Fruit fly (Drosophila melanogaster) whole organism, embryonic: Measurements from ENCODE around the gene goe.

Experiments used
- Aef1 ChIP-seq: fragments of 200-800 bp; sonication (Bioruptor generic); IDR thresholded peaks from 3 replicates; pipeline ENCODE4 v1.3.6; 2022; ENCODE audit warnings: missing biosample characterization, missing genetic modification characterization
- Asciz ChIP-seq: fragments of 200-800 bp; sonication (Bioruptor generic); optimal IDR thresholded peaks from 2 replicates; lab custom pipeline; 2017; ENCODE audit warnings: missing biosample characterization, mild to moderate bottlenecking, missing genetic modification characterization, missing genetic modification reagents
- B-H1 ChIP-seq: fragments of 200-800 bp; sonication (Bioruptor generic); IDR thresholded peaks from 3 replicates; pipeline ENCODE4 v1.3.6; 2022; ENCODE audit warnings: missing biosample characterization, missing genetic modification characterization
- BtbVII ChIP-seq: fragments of 200-800 bp; sonication (Bioruptor generic); optimal IDR thresholded peaks from 3 replicates; lab custom pipeline; 2017; ENCODE audit warnings: missing biosample characterization, mild to moderate bottlenecking, missing genetic modification characterization
- CG10267 ChIP-seq: fragments of 200-800 bp; sonication (Bioruptor generic); optimal IDR thresholded peaks from 2 replicates; lab custom pipeline; 2018; ENCODE audit warnings: missing biosample characterization, mild to moderate bottlenecking, missing genetic modification characterization, moderate library complexity
- CG12071 ChIP-seq: fragments of 200-800 bp; sonication (Bioruptor generic); optimal IDR thresholded peaks from 3 replicates; lab custom pipeline; 2018; ENCODE audit warnings: missing biosample characterization, mild to moderate bottlenecking, missing genetic modification characterization
- CG12219 ChIP-seq: fragments of 200-800 bp; sonication (Bioruptor generic); optimal IDR thresholded peaks from 3 replicates; lab custom pipeline; 2018; ENCODE audit warnings: missing biosample characterization, mild to moderate bottlenecking, missing genetic modification characterization
- CG12744 ChIP-seq: fragments of 200-800 bp; sonication (Bioruptor generic); optimal IDR thresholded peaks from 2 replicates; lab custom pipeline; 2016; ENCODE audit warnings: missing biosample characterization, missing genetic modification characterization
- CG13123 ChIP-seq: fragments of 200-800 bp; sonication (Bioruptor generic); optimal IDR thresholded peaks from 2 replicates; lab custom pipeline; 2016; ENCODE audit warnings: missing biosample characterization, missing genetic modification characterization
- CG14050 ChIP-seq: fragments of 200-800 bp; sonication (Bioruptor generic); IDR thresholded peaks from 3 replicates; pipeline ENCODE4 v1.3.6; 2022; ENCODE audit warnings: missing biosample characterization, missing genetic modification characterization
- CG17612 ChIP-seq: fragments of 200-800 bp; sonication (Bioruptor generic); IDR thresholded peaks from 2 replicates; pipeline ENCODE4 v1.3.6; 2022; ENCODE audit warnings: missing biosample characterization, missing genetic modification characterization
- CG2129 ChIP-seq: fragments of 200-800 bp; sonication (Bioruptor generic); IDR thresholded peaks from 2 replicates; pipeline ENCODE4 v1.3.6; 2022; ENCODE audit warnings: missing biosample characterization, missing genetic modification characterization; ENCODE audit not compliant: partially characterized antibody
- CG30431 ChIP-seq: fragments of 200-800 bp; sonication (Bioruptor generic); optimal IDR thresholded peaks from 2 replicates; lab custom pipeline; 2017; ENCODE audit warnings: missing biosample characterization, missing genetic modification characterization
- CG31224 ChIP-seq: fragments of 200-800 bp; sonication (Bioruptor generic); IDR thresholded peaks from 2 replicates; pipeline ENCODE4 v1.3.6; 2022; ENCODE audit warnings: missing biosample characterization, missing genetic modification characterization
- CG33213 ChIP-seq: fragments of 200-800 bp; sonication (Bioruptor generic); optimal IDR thresholded peaks from 3 replicates; lab custom pipeline; 2016; ENCODE audit warnings: missing biosample characterization, missing genetic modification characterization
- CG3407 ChIP-seq: fragments of 200-800 bp; sonication (Bioruptor generic); optimal IDR thresholded peaks from 2 replicates; lab custom pipeline; 2018; ENCODE audit warnings: missing biosample characterization, mild to moderate bottlenecking, missing genetic modification characterization
- CG4424 ChIP-seq: fragments of 200-800 bp; sonication (Bioruptor generic); optimal IDR thresholded peaks from 3 replicates; lab custom pipeline; 2016; ENCODE audit warnings: missing biosample characterization, missing genetic modification characterization
- CG5953 ChIP-seq: fragments of 200-800 bp; sonication (Bioruptor generic); IDR thresholded peaks from 2 replicates; pipeline ENCODE4 v1.3.6; 2022; ENCODE audit warnings: missing biosample characterization, missing genetic modification characterization
- CG6654 ChIP-seq: fragments of 200-800 bp; sonication (Bioruptor generic); optimal IDR thresholded peaks from 2 replicates; lab custom pipeline; 2017; ENCODE audit warnings: missing biosample characterization, mild to moderate bottlenecking, missing genetic modification characterization
- CG6791 ChIP-seq: fragments of 200-800 bp; sonication (Bioruptor generic); IDR thresholded peaks from 3 replicates; pipeline ENCODE4 v1.3.6; 2022; ENCODE audit warnings: missing biosample characterization, missing genetic modification characterization; ENCODE audit not compliant: partially characterized antibody
- CG7839 ChIP-seq: fragments of 200-800 bp; sonication (Bioruptor generic); optimal IDR thresholded peaks from 3 replicates; lab custom pipeline; 2018; ENCODE audit warnings: missing biosample characterization, mild to moderate bottlenecking, missing genetic modification characterization, moderate library complexity
- CG8359 ChIP-seq: fragments of 200-800 bp; sonication (Bioruptor generic); optimal IDR thresholded peaks from 2 replicates; lab custom pipeline; 2017; ENCODE audit warnings: missing biosample characterization, mild to moderate bottlenecking, missing genetic modification characterization, borderline replicate concordance
- Chrac-16 ChIP-seq: fragments of 200-800 bp; sonication (Bioruptor generic); optimal IDR thresholded peaks from 3 replicates; lab custom pipeline; 2016; ENCODE audit warnings: missing biosample characterization, missing genetic modification characterization
- Doc2 ChIP-seq: fragments of 200-800 bp; sonication (Bioruptor generic); IDR thresholded peaks from 2 replicates; pipeline ENCODE4 v1.3.6; 2022; ENCODE audit warnings: missing biosample characterization, missing genetic modification characterization
- Elba2 ChIP-seq: fragments of 200-800 bp; sonication (Bioruptor generic); optimal IDR thresholded peaks from 3 replicates; lab custom pipeline; 2016; ENCODE audit warnings: missing biosample characterization, missing genetic modification characterization
- HLH3B ChIP-seq: fragments of 200-800 bp; sonication (Bioruptor generic); IDR thresholded peaks from 2 replicates; pipeline ENCODE4 v1.3.6; 2022; ENCODE audit warnings: missing biosample characterization, missing genetic modification characterization
- Hsf ChIP-seq: fragments of 200-800 bp; sonication (Bioruptor generic); optimal IDR thresholded peaks from 3 replicates; lab custom pipeline; 2016; ENCODE audit warnings: missing biosample characterization, missing genetic modification characterization
- Max ChIP-seq: fragments of 200-800 bp; sonication (Bioruptor generic); optimal IDR thresholded peaks from 2 replicates; lab custom pipeline; 2016; ENCODE audit warnings: missing biosample characterization, mild to moderate bottlenecking, missing genetic modification characterization
- Meics ChIP-seq: fragments of 200-800 bp; sonication (Bioruptor generic); optimal IDR thresholded peaks from 2 replicates; lab custom pipeline; 2017; ENCODE audit warnings: missing biosample characterization, mild to moderate bottlenecking, missing genetic modification characterization
- Scr ChIP-seq: fragments of 200-800 bp; sonication (Bioruptor generic); IDR thresholded peaks from 2 replicates; pipeline ENCODE4 v1.3.6; 2022; ENCODE audit warnings: missing biosample characterization, missing genetic modification characterization; ENCODE audit not compliant: partially characterized antibody
- abd-A ChIP-seq: fragments of 200-800 bp; sonication (Bioruptor generic); optimal IDR thresholded peaks from 3 replicates; lab custom pipeline; 2019; ENCODE audit warnings: missing biosample characterization, mild to moderate bottlenecking, missing genetic modification characterization, moderate library complexity
- cas ChIP-seq: fragments of 200-800 bp; sonication (Bioruptor generic); IDR thresholded peaks from 2 replicates; pipeline ENCODE4 v1.3.6; 2022; ENCODE audit warnings: missing biosample characterization, missing genetic modification characterization
- crol ChIP-seq: fragments of 200-800 bp; sonication (Bioruptor generic); IDR thresholded peaks from 2 replicates; pipeline ENCODE4 v1.3.6; 2022; ENCODE audit warnings: missing biosample characterization, missing genetic modification characterization
- dmrt11E ChIP-seq: fragments of 200-800 bp; sonication (Bioruptor generic); optimal IDR thresholded peaks from 3 replicates; lab custom pipeline; 2018; ENCODE audit warnings: missing biosample characterization, mild to moderate bottlenecking, missing genetic modification characterization, moderate library complexity
- fd102C ChIP-seq: fragments of 200-800 bp; sonication (Bioruptor generic); optimal IDR thresholded peaks from 2 replicates; lab custom pipeline; 2018; ENCODE audit warnings: missing biosample characterization, mild to moderate bottlenecking, missing genetic modification characterization, moderate library complexity
- gsb-n ChIP-seq: fragments of 200-800 bp; sonication (Bioruptor generic); optimal IDR thresholded peaks from 3 replicates; lab custom pipeline; 2018; ENCODE audit warnings: missing biosample characterization, mild to moderate bottlenecking, missing genetic modification characterization
- klu ChIP-seq: fragments of 200-800 bp; sonication (Bioruptor generic); IDR thresholded peaks from 2 replicates; pipeline ENCODE4 v1.3.6; 2022; ENCODE audit warnings: missing biosample characterization, missing genetic modification characterization
- maf-S ChIP-seq: fragments of 200-800 bp; sonication (Bioruptor generic); optimal IDR thresholded peaks from 2 replicates; lab custom pipeline; 2016; ENCODE audit warnings: missing biosample characterization, missing genetic modification characterization
- nau ChIP-seq: fragments of 200-800 bp; sonication (Bioruptor generic); optimal IDR thresholded peaks from 3 replicates; lab custom pipeline; 2017; ENCODE audit warnings: missing biosample characterization, mild to moderate bottlenecking, missing genetic modification characterization, missing genetic modification reagents
- phol ChIP-seq: fragments of 200-800 bp; sonication (Bioruptor generic); optimal IDR thresholded peaks from 3 replicates; lab custom pipeline; 2018; ENCODE audit warnings: missing biosample characterization, mild to moderate bottlenecking, missing genetic modification characterization, moderate library complexity
- pita ChIP-seq: fragments of 200-800 bp; sonication (Bioruptor generic); optimal IDR thresholded peaks from 2 replicates; lab custom pipeline; 2017; ENCODE audit warnings: missing biosample characterization, mild to moderate bottlenecking, missing genetic modification characterization
- ro ChIP-seq: fragments of 200-800 bp; sonication (Bioruptor generic); IDR thresholded peaks from 2 replicates; pipeline ENCODE4 v1.3.6; 2022; ENCODE audit warnings: missing biosample characterization, missing genetic modification characterization
- run ChIP-seq: fragments of 200-800 bp; sonication (Bioruptor generic); optimal IDR thresholded peaks from 3 replicates; lab custom pipeline; 2018; ENCODE audit warnings: missing biosample characterization, mild to moderate bottlenecking, missing genetic modification characterization
- sc ChIP-seq, 3 experiments: fragments of >200 bp in 2 of 3; fragments of 200-800 bp in 1 of 3; sonication (Bioruptor generic) in 1 of 3; optimal IDR thresholded peaks; 2 replicates in 2 of 3; 3 replicates in 1 of 3; lab custom pipeline; 2017; ENCODE audit warnings: mild to moderate bottlenecking in 1 of 3, missing biosample characterization in 1 of 3, missing genetic modification characterization in 1 of 3, missing genetic modification reagents in 1 of 3
- scrt ChIP-seq: fragments of 200-800 bp; sonication (Bioruptor generic); optimal IDR thresholded peaks from 2 replicates; lab custom pipeline; 2018; ENCODE audit warnings: missing biosample characterization, mild to moderate bottlenecking, missing genetic modification characterization, moderate library complexity
- sens ChIP-seq: fragments of 200-800 bp; sonication (Bioruptor generic); peaks from one replicate; lab custom pipeline; 2016; ENCODE audit warnings: missing biosample characterization, missing genetic modification characterization
- toy ChIP-seq: fragments of 200-800 bp; sonication (Bioruptor generic); IDR thresholded peaks from 2 replicates; pipeline ENCODE4 v1.3.6; 2022; ENCODE audit warnings: missing biosample characterization, missing genetic modification characterization
- trem ChIP-seq: fragments of 200-800 bp; optimal IDR thresholded peaks from 3 replicates; lab custom pipeline; 2019; ENCODE audit warnings: missing biosample characterization, mild to moderate bottlenecking, missing genetic modification characterization, moderate library complexity
- tup ChIP-seq: fragments of 200-800 bp; sonication (Bioruptor generic); optimal IDR thresholded peaks from 2 replicates; lab custom pipeline; 2016; ENCODE audit warnings: missing biosample characterization, mild to moderate bottlenecking, missing genetic modification characterization, moderate library complexity
- unpg ChIP-seq: fragments of 200-800 bp; sonication (Bioruptor generic); optimal IDR thresholded peaks from 3 replicates; lab custom pipeline; 2018; ENCODE audit warnings: missing biosample characterization, mild to moderate bottlenecking, missing genetic modification characterization, moderate library complexity

The goe gene

dm6 chrX:16691440-16691839, 60.3 kb downstream of the goe start (continued):
- TF ChIP-seq pita (no peak), dmrt11E (tag; lab: Kevin White, UChicago) (peak; percentile 85), fd102C (GFP tag; lab: Kevin White, UChicago) (peak; percentile 25), CG5953 (GFP tag; lab: Robert Waterston, UW) (peak; percentile 82), Aef1 (GFP tag; lab: Robert Waterston, UW) (peak; percentile 80), unpg (peak; percentile 91), Elba2 (GFP tag; lab: Kevin White, UChicago) (no peak), Hsf (GFP tag; lab: Kevin White, UChicago) (peak; percentile 86), CG6654 (GFP tag; lab: Kevin White, UChicago) (peak; percentile 67), CG10267 (tag; lab: Kevin White, UChicago) (peak; percentile 78), trem (tag; lab: Kevin White, UChicago) (peak; percentile 77), CG14050 (GFP tag; lab: Robert Waterston, UW) (peak; percentile 85), CG13123 (GFP tag; lab: Kevin White, UChicago) (peak; percentile 80), CG4424 (peak; percentile 84), B-H1 (GFP tag; lab: Robert Waterston, UW) (peak; percentile 83), CG30431 (GFP tag; lab: Kevin White, UChicago) (peak; percentile 74), CG3407 (GFP tag; lab: Kevin White, UChicago) (peak; percentile 84), Meics (GFP tag; lab: Kevin White, UChicago) (peak; percentile 64), CG2129 (GFP tag; lab: Robert Waterston, UW) (no peak), Scr (GFP tag; lab: Robert Waterston, UW) (no peak), CG6791 (no peak), tup (GFP tag; lab: Kevin White, UChicago) (peak; percentile 79), CG7839 (peak; percentile 89), CG17612 (peak; percentile 49; the same call in 1 of the 2 replicates), abd-A (tag; lab: Kevin White, UChicago) (peak; percentile 22), sens (GFP tag; lab: Kevin White, UChicago) (peak; percentile 98), crol (GFP tag; lab: Robert Waterston, UW) (peak; percentile 52), Chrac-16 (GFP tag; lab: Kevin White, UChicago) (peak; percentile 86), Max (GFP tag; lab: Kevin White, UChicago) (peak; percentile 56), klu (peak; percentile 72; the same call in 1 of the 2 replicates), cas (GFP tag; lab: Robert Waterston, UW) (0 out of 2 replicates have a peak, but pooled peaks have one; percentile 50), CG12744 (GFP tag; lab: Kevin White, UChicago) (peak; percentile 35), CG31224 (peak; percentile 55), nau (GFP tag; lab: Kevin White, UChicago) (peak; percentile 73), phol (tag; lab: Kevin White, UChicago) (peak; percentile 84), CG8359 (GFP tag; lab: Kevin White, UChicago) (peak; percentile 67), ro (GFP tag; lab: Robert Waterston, UW) (peak; percentile 59), CG12071 (peak; percentile 88), gsb-n (peak; percentile 90), BtbVII (GFP tag; lab: Kevin White, UChicago) (peak; percentile 43), scrt (peak; percentile 39), Doc2 (GFP tag; lab: Robert Waterston, UW) (peak; percentile 12; the same call in 1 of the 2 replicates), run (tag; lab: Kevin White, UChicago) (peak; percentile 65), toy (GFP tag; lab: Robert Waterston, UW) (0 out of 2 replicates have a peak, but pooled peaks have one; percentile 36), maf-S (GFP tag; lab: Kevin White, UChicago) (peak; percentile 73), sc (optimal IDR thresholded peaks at IDR 0.05; lab: Kevin White, UChicago) (no peak), sc (GFP tag; optimal IDR thresholded peaks at IDR 0.05; lab: Kevin White, UChicago) (peak; percentile 81), HLH3B (GFP tag; lab: Robert Waterston, UW) (peak; percentile 86), Asciz (GFP tag; lab: Kevin White, UChicago) (peak; percentile 82), CG33213 (peak; percentile 79), CG12219 (GFP tag; lab: Kevin White, UChicago) (peak; percentile 86)
